Worm (Caenorhabditis elegans) whole organism, dauer: ENCODE data around the gene spl-2.

Experiments used
- unc-62 ChIP-seq: sonication (generic microtip); optimal IDR thresholded peaks from 2 replicates; lab custom pipeline; 2017; ENCODE audit warnings: missing biosample characterization, missing genetic modification reagents, missing genetic modification characterization

Gene spl-2

ce11 chrV:9125345-9125744 lies 21.4 kb downstream of the spl-2 start, which contains the start of gene F21C10.5:
TSS of gene F21C10.5 (plus strand) at chrV:9125645.
- TF ChIP-seq unc-62 (GFP tag; lab: Kevin White, UChicago): no peak

DNA sequence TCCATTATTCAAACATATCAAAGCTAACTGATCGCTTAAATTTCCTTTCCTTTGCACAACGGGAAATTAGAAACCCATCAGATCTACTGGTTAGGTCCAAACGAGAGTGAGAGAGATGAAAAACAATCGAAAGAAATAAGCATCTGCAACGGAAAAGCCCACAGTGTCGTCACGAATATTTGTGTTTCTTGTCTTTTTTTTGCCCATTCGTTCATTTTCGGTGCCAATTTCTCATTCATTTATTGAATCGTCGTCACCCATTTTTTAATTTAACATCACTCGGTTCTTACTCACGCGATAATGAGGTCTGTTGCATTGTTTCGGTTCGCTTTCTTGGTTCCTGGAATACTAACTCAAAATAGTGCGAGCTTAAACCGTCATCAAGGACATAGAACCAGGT lies 22.5 kb downstream of the spl-2 start, which contains the start of gene F21C10.6:
TSS of gene F21C10.6 (plus strand) at position 301 of the 400 bp plus-strand sequence.
- TF ChIP-seq unc-62 (GFP tag; lab: Kevin White, UChicago): no peak

- TF ChIP-seq unc-62 (GFP tag; lab: Kevin White, UChicago): no peak
These were observed 23.5 kb downstream of the spl-2 start, which contains the start of gene F21C10.11 for ce11 chrV:9123186-9123585. TSS of gene F21C10.11 (plus strand) at chrV:9123486.

DNA sequence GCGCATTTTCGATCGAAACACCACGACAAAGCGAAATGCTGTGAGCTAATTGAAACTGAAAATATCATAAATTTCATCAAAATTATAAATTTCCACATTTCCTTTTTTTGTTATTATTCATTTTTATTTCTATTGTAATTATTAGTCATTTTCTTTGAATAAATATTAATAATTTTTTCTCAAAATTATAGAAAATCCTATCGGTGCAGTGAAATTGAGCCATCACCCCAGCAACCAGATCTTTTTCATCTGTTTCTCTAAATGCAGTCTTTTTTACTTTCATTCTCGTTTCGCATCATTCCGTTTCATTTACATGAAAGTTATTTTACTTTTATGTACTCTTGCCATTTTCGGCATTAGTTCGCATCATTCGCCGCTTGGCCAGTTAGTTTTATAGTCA lies 24.7 kb downstream of the spl-2 start, which contains the start of gene F21C10.13:
TSS of gene F21C10.13 (plus strand) at position 301 of the 400 bp plus-strand sequence.
- no peak for TF ChIP-seq unc-62 (GFP tag; lab: Kevin White, UChicago)

DNA sequence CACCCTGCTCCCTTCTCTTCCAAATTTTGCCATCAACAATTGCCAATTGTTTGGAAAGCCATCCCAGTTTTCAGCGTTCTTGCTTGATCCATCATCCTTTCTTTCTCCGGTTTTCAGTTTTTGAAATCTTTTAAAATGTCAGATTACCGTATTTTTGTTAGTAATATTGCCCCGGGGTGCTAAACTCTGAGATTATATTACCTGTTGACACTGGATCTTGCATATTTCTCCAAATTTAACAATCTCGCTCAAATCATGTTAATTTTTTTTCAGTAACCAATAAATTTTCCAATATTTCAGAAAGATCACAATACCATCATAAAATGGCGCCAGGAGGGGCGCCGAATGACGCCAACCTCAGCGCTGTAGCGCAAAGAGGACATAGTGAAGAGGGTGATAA lies 34.2 kb downstream of the spl-2 start, which contains the start of gene F21C10.7:
TSS of gene F21C10.7 (plus strand) at position 301 of the 400 bp plus-strand sequence.
- TF ChIP-seq unc-62 (GFP tag; lab: Kevin White, UChicago): no peak

DNA sequence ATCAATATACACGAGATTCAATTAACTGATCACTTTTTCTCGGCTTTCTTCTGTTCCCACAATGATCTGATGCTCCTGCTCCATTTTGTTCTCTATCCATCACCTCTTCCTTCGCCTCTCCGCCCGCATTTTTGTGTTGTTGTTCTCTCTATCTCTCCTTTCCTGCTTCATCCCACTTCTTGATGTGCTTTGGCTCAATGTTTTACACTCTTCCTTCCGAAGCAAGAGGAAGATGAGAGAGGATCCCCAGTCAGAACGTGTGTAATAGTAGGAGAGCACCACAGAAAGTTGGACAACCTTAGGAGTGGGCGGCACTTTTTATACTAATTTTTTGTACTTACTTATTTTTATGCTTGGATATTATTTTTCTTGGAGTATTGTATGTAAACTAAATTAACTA lies 34.7 kb downstream of the spl-2 start:
- TF ChIP-seq unc-62 (GFP tag; lab: Kevin White, UChicago): no peak

DNA sequence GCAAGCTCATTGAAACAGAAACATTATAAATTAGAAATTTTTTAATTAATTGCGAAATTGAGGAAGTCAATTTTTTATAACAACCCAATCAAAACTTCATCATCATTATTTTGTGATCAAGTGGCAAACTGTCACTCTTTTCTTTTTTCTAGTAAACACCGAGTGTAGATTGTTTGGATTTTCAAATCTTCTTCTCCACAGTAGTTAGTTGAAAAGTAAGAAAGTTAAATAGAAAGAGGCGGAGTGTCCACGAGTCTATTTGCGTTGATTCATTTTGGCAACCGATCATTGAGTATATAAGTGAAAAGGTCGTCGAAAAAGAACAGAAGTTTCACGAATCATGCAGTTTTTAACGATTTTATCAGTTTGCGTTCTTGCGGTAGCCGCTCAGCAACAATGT lies 37.4 kb downstream of the spl-2 start, which contains the start of gene pqn-31:
TSS of gene pqn-31 (plus strand) at position 301 of the 400 bp plus-strand sequence.
- TF ChIP-seq unc-62 (GFP tag; lab: Kevin White, UChicago): no peak

DNA sequence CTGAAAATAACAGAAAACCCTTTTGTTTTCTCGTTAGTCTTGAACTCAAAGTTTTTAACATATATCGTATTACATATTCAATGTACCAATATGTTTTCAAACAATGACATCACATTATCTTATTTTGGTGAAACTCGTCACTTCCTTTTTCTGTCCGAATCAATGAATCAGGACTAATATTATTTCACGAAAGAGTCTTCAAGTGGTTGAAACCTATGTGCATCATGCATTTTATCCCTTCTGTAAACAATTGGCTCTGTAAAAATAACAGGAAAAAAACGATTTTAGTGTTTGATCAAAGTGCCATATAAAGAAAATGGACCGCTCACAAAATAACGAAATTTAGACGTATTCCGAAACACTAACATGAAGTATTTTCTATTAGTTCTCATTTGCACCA lies 38.5 kb downstream of the spl-2 start, which contains the start of gene F21C10.18:
TSS of gene F21C10.18 (plus strand) at position 301 of the 400 bp plus-strand sequence.
- TF ChIP-seq unc-62 (GFP tag; lab: Kevin White, UChicago): no peak

ce11 chrV:9101062-9101461 lies 45.6 kb downstream of the spl-2 start, which contains the start of gene frpr-6:
TSS of gene frpr-6 (minus strand) at chrV:9101162.
- TF ChIP-seq unc-62 (GFP tag; lab: Kevin White, UChicago): no peak

ce11 chrV:9098280-9098973 lies 48.3 kb downstream of the spl-2 start, which contains the start of gene F21C10.9:
TSS of gene F21C10.9 (minus strand) at chrV:9098696.
- TF ChIP-seq unc-62 (GFP tag; lab: Kevin White, UChicago): no peak

ce11 chrV:9097213-9097612 lies 49.5 kb downstream of the spl-2 start:
- no peak for TF ChIP-seq unc-62 (GFP tag; lab: Kevin White, UChicago)

- no peak for TF ChIP-seq unc-62 (GFP tag; lab: Kevin White, UChicago)
These were observed 50.0 kb downstream of the spl-2 start for ce11 chrV:9096674-9097073.

ce11 chrV:9095613-9096317 lies 50.9 kb downstream of the spl-2 start, which contains the start of gene F21C10.10:
TSS of gene F21C10.10 (plus strand) at chrV:9096267.
- no peak for TF ChIP-seq unc-62 (GFP tag; lab: Kevin White, UChicago)

ce11 chrV:9094976-9095375 lies 51.7 kb downstream of the spl-2 start:
- TF ChIP-seq unc-62 (GFP tag; lab: Kevin White, UChicago): no peak
